Worm (Caenorhabditis elegans) whole organism, L4 larva: ENCODE results near the gene F13E9.5.

Experiments
- Y105C5A.15 ChIP-seq: fragments of 200-800 bp; sonication (Bioruptor generic); IDR thresholded peaks from 2 replicates; pipeline ENCODE4 v1.3.6; 2022; ENCODE audit warnings: missing genetic modification characterization, missing compliant biosample characterization
- fkh-10 ChIP-seq: fragments of 150-350 bp; optimal IDR thresholded peaks from 2 replicates; lab custom pipeline; 2014; ENCODE audit warnings: missing biosample characterization, missing genetic modification reagents, missing genetic modification characterization
- hlh-30 ChIP-seq: sonication (generic microtip); optimal IDR thresholded peaks from 2 replicates; lab custom pipeline; 2017; ENCODE audit warnings: antibody characterized with exemption, mild to moderate bottlenecking, missing genetic modification characterization, missing compliant biosample characterization; ENCODE audit not compliant: insufficient read depth
- lin-39 ChIP-seq: fragments of 150-350 bp; optimal IDR thresholded peaks from 2 replicates; lab custom pipeline; 2014; ENCODE audit warnings: missing biosample characterization, missing genetic modification reagents, missing genetic modification characterization
- pqm-1 ChIP-seq: sonication (generic microtip); optimal IDR thresholded peaks from 2 replicates; lab custom pipeline; 2017; ENCODE audit warnings: missing biosample characterization, missing genetic modification characterization
- set-16 ChIP-seq: fragments of 200-800 bp; sonication (Bioruptor generic); IDR thresholded peaks from 2 replicates; pipeline ENCODE4 v1.3.6; 2022; ENCODE audit warnings: missing genetic modification reagents, missing genetic modification characterization, missing compliant biosample characterization

ce11 chrIV:10854042-10854441 lies 30.1 kb downstream of the F13E9.5 start:
- TF ChIP-seq set-16 (GFP tag; lab: Robert Waterston, UW) = no peak
- TF ChIP-seq fkh-10 = no peak
- TF ChIP-seq hlh-30 = no peak
- no peak for TF ChIP-seq Y105C5A.15 (GFP tag; lab: Robert Waterston, UW)
- TF ChIP-seq pqm-1 = no peak
- no peak for TF ChIP-seq lin-39 (tag; lab: Kevin White, UChicago)
